Worm (Caenorhabditis elegans): ENCODE results near the gene mig-14.

DNA sequence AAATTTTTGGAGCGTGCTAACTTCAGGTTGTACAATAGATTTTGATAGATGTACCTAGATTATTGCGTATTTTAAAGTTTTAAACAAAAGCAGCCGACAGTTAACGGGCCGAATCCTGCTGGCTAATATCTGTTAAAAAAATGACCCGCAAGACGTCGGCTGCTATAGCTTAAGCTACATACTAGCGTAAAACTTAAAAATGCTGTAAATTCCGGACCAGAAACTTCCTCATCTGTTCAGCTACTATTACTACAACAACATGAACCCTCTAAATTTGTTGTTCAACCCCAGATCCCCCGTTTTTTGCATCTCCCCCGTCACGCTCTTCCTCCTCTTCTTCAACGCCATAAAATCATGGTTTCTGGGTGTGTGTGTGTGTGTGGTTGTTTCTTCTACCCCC lies 45.4 kb downstream of the mig-14 start:
- TF ChIP-seq dao-5 (tag; optimal IDR thresholded peaks at IDR 0.05), result no peak
- TF ChIP-seq him-1 (tag; optimal IDR thresholded peaks at IDR 0.05), result no peak
- TF ChIP-seq W03F9.2 (tag; optimal IDR thresholded peaks at IDR 0.05), result no peak

Measured in whole organism, L4/young adult.